Fruit fly (Drosophila melanogaster) whole organism, embryonic: ENCODE results near the gene Sec63.
A peak's percentile ranks its signal among the peaks of the same experiment; 100 is the strongest.

Experiments
- B-H2 ChIP-seq: fragments of 200-800 bp; sonication (Bioruptor generic); optimal IDR thresholded peaks from 2 replicates; lab custom pipeline; 2018; ENCODE audit warnings: missing biosample characterization, mild to moderate bottlenecking, missing genetic modification characterization
- BEAF-32 ChIP-seq: fragments of 200-800 bp; sonication (Bioruptor generic); optimal IDR thresholded peaks from 3 replicates; lab custom pipeline; 2017; ENCODE audit warnings: missing biosample characterization, missing genetic modification characterization, mild to moderate bottlenecking, moderate library complexity, missing genetic modification reagents
- CG10209 ChIP-seq: fragments of 200-800 bp; sonication (Bioruptor generic); optimal IDR thresholded peaks from 3 replicates; lab custom pipeline; 2017; ENCODE audit warnings: missing biosample characterization, mild to moderate bottlenecking, missing genetic modification characterization, missing genetic modification reagents
- CG11247 ChIP-seq: fragments of 200-800 bp; sonication (Bioruptor generic); IDR thresholded peaks from 2 replicates; pipeline ENCODE4 v1.3.6; 2022; ENCODE audit warnings: missing biosample characterization, missing genetic modification characterization
- CG11398 ChIP-seq: fragments of 200-800 bp; sonication (Bioruptor generic); optimal IDR thresholded peaks from 2 replicates; lab custom pipeline; 2016; ENCODE audit warnings: missing biosample characterization, missing genetic modification characterization
- CG1233 ChIP-seq: fragments of 200-800 bp; sonication (Bioruptor generic); optimal IDR thresholded peaks from 4 replicates; lab custom pipeline; 2018; ENCODE audit warnings: missing biosample characterization, mild to moderate bottlenecking, missing genetic modification characterization
- CG12769 ChIP-seq: fragments of 200-800 bp; sonication (Bioruptor generic); optimal IDR thresholded peaks from 2 replicates; lab custom pipeline; 2019; ENCODE audit warnings: missing biosample characterization, mild to moderate bottlenecking, missing genetic modification characterization, moderate library complexity
- CG15073 ChIP-seq: fragments of 200-800 bp; sonication (Bioruptor generic); optimal IDR thresholded peaks from 2 replicates; lab custom pipeline; 2016; ENCODE audit warnings: missing biosample characterization, missing genetic modification characterization
- CG1529 ChIP-seq: fragments of 200-800 bp; sonication (Bioruptor generic); optimal IDR thresholded peaks from 3 replicates; lab custom pipeline; 2018; ENCODE audit warnings: missing biosample characterization, missing genetic modification characterization
- CG16779 ChIP-seq: fragments of 200-800 bp; sonication (Bioruptor generic); IDR thresholded peaks from 2 replicates; pipeline ENCODE4 v1.3.6; 2022; ENCODE audit warnings: missing biosample characterization, missing genetic modification characterization
- CG16813 ChIP-seq: fragments of 200-800 bp; sonication (Bioruptor generic); IDR thresholded peaks from 3 replicates; pipeline ENCODE4 v1.3.6; 2022; ENCODE audit warnings: missing biosample characterization, missing genetic modification characterization; ENCODE audit not compliant: partially characterized antibody
- CG2129 ChIP-seq: fragments of 200-800 bp; sonication (Bioruptor generic); IDR thresholded peaks from 2 replicates; pipeline ENCODE4 v1.3.6; 2022; ENCODE audit warnings: missing biosample characterization, missing genetic modification characterization; ENCODE audit not compliant: partially characterized antibody
- CG2199 ChIP-seq: fragments of 200-800 bp; sonication (Bioruptor generic); IDR thresholded peaks from 3 replicates; pipeline ENCODE4 v1.3.6; 2022; ENCODE audit warnings: missing biosample characterization, missing genetic modification characterization
- CG2875 ChIP-seq: fragments of 200-800 bp; sonication (Bioruptor generic); optimal IDR thresholded peaks from 2 replicates; lab custom pipeline; 2017; ENCODE audit warnings: missing biosample characterization, mild to moderate bottlenecking, missing genetic modification characterization, missing genetic modification reagents
- CG4282 ChIP-seq: fragments of 200-800 bp; sonication (Bioruptor generic); optimal IDR thresholded peaks from 2 replicates; lab custom pipeline; 2016; ENCODE audit warnings: missing biosample characterization, missing genetic modification characterization
- CG4328 ChIP-seq: fragments of 200-800 bp; sonication (Bioruptor generic); optimal IDR thresholded peaks from 3 replicates; lab custom pipeline; 2017; ENCODE audit warnings: missing biosample characterization, missing genetic modification reagents, missing genetic modification characterization
- CG7987 ChIP-seq: fragments of 200-800 bp; sonication (Bioruptor generic); optimal IDR thresholded peaks from 2 replicates; lab custom pipeline; 2018; ENCODE audit warnings: missing biosample characterization, mild to moderate bottlenecking, missing genetic modification characterization, moderate library complexity
- CG8765 ChIP-seq: fragments of 200-800 bp; sonication (Bioruptor generic); IDR thresholded peaks from 2 replicates; pipeline ENCODE4 v1.3.6; 2022; ENCODE audit warnings: missing biosample characterization, missing genetic modification characterization
- CG8944 ChIP-seq: fragments of 200-800 bp; sonication (Bioruptor generic); optimal IDR thresholded peaks from 3 replicates; lab custom pipeline; 2016; ENCODE audit warnings: missing biosample characterization, missing genetic modification characterization
- D19A ChIP-seq: fragments of 200-800 bp; optimal IDR thresholded peaks from 3 replicates; lab custom pipeline; 2019; ENCODE audit warnings: missing biosample characterization, mild to moderate bottlenecking, missing genetic modification characterization, moderate library complexity
- Dek ChIP-seq: fragments of 200-800 bp; sonication (Bioruptor generic); optimal IDR thresholded peaks from 3 replicates; lab custom pipeline; 2019; ENCODE audit warnings: missing biosample characterization, mild to moderate bottlenecking, missing genetic modification characterization, moderate library complexity
- E2f1 ChIP-seq: fragments of 200-800 bp; sonication (Bioruptor generic); IDR thresholded peaks from 2 replicates; pipeline ENCODE4 v1.3.6; 2022; ENCODE audit warnings: missing biosample characterization, missing genetic modification characterization
- E2f2 ChIP-seq: fragments of 200-800 bp; sonication (Bioruptor generic); IDR thresholded peaks from 2 replicates; pipeline ENCODE4 v1.3.6; 2022; ENCODE audit warnings: missing biosample characterization, missing genetic modification characterization
- Ets97D ChIP-seq: fragments of 200-800 bp; sonication (Bioruptor generic); optimal IDR thresholded peaks from 3 replicates; lab custom pipeline; 2016; ENCODE audit warnings: missing biosample characterization, missing genetic modification characterization
- H15 ChIP-seq: fragments of 200-800 bp; sonication (Bioruptor generic); IDR thresholded peaks from 3 replicates; pipeline ENCODE4 v1.3.6; 2022; ENCODE audit warnings: missing biosample characterization, missing genetic modification characterization
- HLH3B ChIP-seq: fragments of 200-800 bp; sonication (Bioruptor generic); IDR thresholded peaks from 2 replicates; pipeline ENCODE4 v1.3.6; 2022; ENCODE audit warnings: missing biosample characterization, missing genetic modification characterization
- HLHmδ ChIP-seq: fragments of 200-800 bp; sonication (Bioruptor generic); optimal IDR thresholded peaks from 2 replicates; lab custom pipeline; 2018; ENCODE audit warnings: missing biosample characterization, mild to moderate bottlenecking, missing genetic modification characterization, moderate library complexity
- Hand ChIP-seq: fragments of 200-800 bp; sonication (Bioruptor generic); optimal IDR thresholded peaks from 2 replicates; lab custom pipeline; 2017; ENCODE audit warnings: mild to moderate bottlenecking, missing biosample characterization, missing genetic modification reagents, missing genetic modification characterization
- Hey ChIP-seq: fragments of 200-800 bp; sonication (Bioruptor generic); optimal IDR thresholded peaks from 3 replicates; lab custom pipeline; 2018; ENCODE audit warnings: missing biosample characterization, mild to moderate bottlenecking, missing genetic modification characterization
- MESR4 ChIP-seq: fragments of 200-800 bp; sonication (Bioruptor generic); optimal IDR thresholded peaks from 2 replicates; lab custom pipeline; 2018; ENCODE audit warnings: missing biosample characterization, mild to moderate bottlenecking, missing genetic modification characterization, moderate library complexity
- Optix ChIP-seq: fragments of 200-800 bp; sonication (Bioruptor generic); IDR thresholded peaks from 3 replicates; pipeline ENCODE4 v1.3.6; 2022; ENCODE audit warnings: missing biosample characterization, missing genetic modification characterization
- Vsx1 ChIP-seq: fragments of 200-800 bp; sonication (Bioruptor generic); optimal IDR thresholded peaks from 2 replicates; lab custom pipeline; 2017; ENCODE audit warnings: missing biosample characterization, mild to moderate bottlenecking, missing genetic modification characterization, missing genetic modification reagents
- Xrp1 ChIP-seq: fragments of 200-800 bp; sonication (Bioruptor generic); IDR thresholded peaks from 2 replicates; pipeline ENCODE4 v1.3.6; 2022; ENCODE audit warnings: missing biosample characterization, missing genetic modification characterization
- amos ChIP-seq: fragments of 200-800 bp; sonication (Bioruptor generic); IDR thresholded peaks from 2 replicates; pipeline ENCODE4 v1.3.6; 2022; ENCODE audit warnings: missing biosample characterization, missing genetic modification characterization; ENCODE audit not compliant: partially characterized antibody
- ase ChIP-seq: fragments of 200-800 bp; sonication (Bioruptor generic); IDR thresholded peaks from 3 replicates; pipeline ENCODE4 v1.3.6; 2022; ENCODE audit warnings: missing biosample characterization, missing genetic modification characterization
- bowl ChIP-seq: fragments of 200-800 bp; sonication (Bioruptor generic); IDR thresholded peaks from 2 replicates; pipeline ENCODE4 v1.3.6; 2022; ENCODE audit warnings: missing biosample characterization, missing genetic modification characterization
- bsh ChIP-seq, 2 experiments: fragments of 200-800 bp; sonication (Bioruptor generic); optimal IDR thresholded peaks; 2 replicates each; lab custom pipeline; 2017 to 2018; ENCODE audit warnings: mild to moderate bottlenecking in 2 of 2, missing biosample characterization in 2 of 2, missing genetic modification characterization in 2 of 2, moderate library complexity in 1 of 2
- chm ChIP-seq: fragments of 200-800 bp; sonication (Bioruptor generic); IDR thresholded peaks from 2 replicates; pipeline ENCODE4 v1.3.6; 2022; ENCODE audit warnings: missing biosample characterization, missing genetic modification characterization
- fd64A ChIP-seq: fragments of 200-800 bp; sonication (Bioruptor generic); optimal IDR thresholded peaks from 3 replicates; lab custom pipeline; 2018; ENCODE audit warnings: missing biosample characterization, mild to moderate bottlenecking, missing genetic modification characterization
- gce ChIP-seq: fragments of 200-800 bp; sonication (Bioruptor generic); IDR thresholded peaks from 3 replicates; pipeline ENCODE4 v1.3.6; 2022; ENCODE audit warnings: missing biosample characterization, missing genetic modification characterization
- gsb-n ChIP-seq: fragments of 200-800 bp; sonication (Bioruptor generic); optimal IDR thresholded peaks from 3 replicates; lab custom pipeline; 2018; ENCODE audit warnings: missing biosample characterization, mild to moderate bottlenecking, missing genetic modification characterization
- ham ChIP-seq: fragments of 200-800 bp; sonication (Bioruptor generic); IDR thresholded peaks from 2 replicates; pipeline ENCODE4 v1.3.6; 2022; ENCODE audit warnings: missing biosample characterization, missing genetic modification characterization
- mld ChIP-seq: fragments of 200-800 bp; sonication (Bioruptor generic); IDR thresholded peaks from 3 replicates; pipeline ENCODE4 v1.3.6; 2022; ENCODE audit warnings: missing biosample characterization, missing genetic modification characterization; ENCODE audit not compliant: partially characterized antibody
- onecut ChIP-seq: fragments of 200-800 bp; sonication (Bioruptor generic); IDR thresholded peaks from 2 replicates; pipeline ENCODE4 v1.3.6; 2022; ENCODE audit warnings: missing biosample characterization, missing genetic modification characterization
- schlank ChIP-seq: fragments of 200-800 bp; sonication (Bioruptor generic); optimal IDR thresholded peaks from 2 replicates; lab custom pipeline; 2018; ENCODE audit warnings: missing biosample characterization, mild to moderate bottlenecking, missing genetic modification characterization
- sqz ChIP-seq: fragments of 200-800 bp; sonication (Bioruptor generic); optimal IDR thresholded peaks from 3 replicates; lab custom pipeline; 2018; ENCODE audit warnings: missing biosample characterization, mild to moderate bottlenecking, missing genetic modification characterization
- trem ChIP-seq: fragments of 200-800 bp; optimal IDR thresholded peaks from 3 replicates; lab custom pipeline; 2019; ENCODE audit warnings: missing biosample characterization, mild to moderate bottlenecking, missing genetic modification characterization, moderate library complexity
- ttk ChIP-seq: fragments of 200-800 bp; sonication (Bioruptor generic); IDR thresholded peaks from 2 replicates; pipeline ENCODE4 v2.1.2; 2022; ENCODE audit warnings: missing biosample characterization, missing genetic modification characterization
- wek ChIP-seq: fragments of 200-800 bp; sonication (Bioruptor generic); optimal IDR thresholded peaks from 3 replicates; lab custom pipeline; 2018; ENCODE audit warnings: missing biosample characterization, mild to moderate bottlenecking, missing genetic modification characterization, moderate library complexity
- zf30C ChIP-seq: fragments of 200-800 bp; sonication (Bioruptor generic); optimal IDR thresholded peaks from 3 replicates; lab custom pipeline; 2018; ENCODE audit warnings: missing biosample characterization, mild to moderate bottlenecking, missing genetic modification characterization

Gene Sec63

dm6 chr3L:7359827-7360323 lies 486 bp upstream of the Sec63 start, which contains the start of gene pst (continued):
- TF ChIP-seq H15 (GFP tag; lab: Robert Waterston, UW) (0 out of 3 replicates have a peak, but pooled peaks have one; percentile 44), Vsx1 (GFP tag; lab: Kevin White, UChicago) (peak; percentile 64), CG8765 (GFP tag; lab: Robert Waterston, UW) (no peak), gce (GFP tag; lab: Robert Waterston, UW) (no peak; the same call in 2 of the 3 replicates), onecut (peak; percentile 9; the same call in 1 of the 2 replicates), HLHmδ (GFP tag; lab: Kevin White, UChicago) (peak; percentile 33), Xrp1 (GFP tag; lab: Robert Waterston, UW) (no peak), Ets97D (GFP tag; lab: Kevin White, UChicago) (peak; percentile 53), wek (GFP tag; lab: Kevin White, UChicago) (peak; percentile 96), CG1529 (GFP tag; lab: Kevin White, UChicago) (no peak), Dek (tag; lab: Kevin White, UChicago) (peak; percentile 35), CG2199 (GFP tag; lab: Robert Waterston, UW) (no peak), CG4282 (GFP tag; lab: Kevin White, UChicago) (peak; percentile 29), CG15073 (no peak), CG7987 (GFP tag; lab: Kevin White, UChicago) (peak; percentile 10), Hand (peak; percentile 46), CG16813 (GFP tag; lab: Robert Waterston, UW) (no peak), schlank (tag; lab: Kevin White, UChicago) (no peak), BEAF-32 (GFP tag; lab: Kevin White, UChicago) (no peak), CG1233 (no peak), CG8944 (GFP tag; lab: Kevin White, UChicago) (no peak), zf30C (GFP tag; lab: Kevin White, UChicago) (no peak), D19A (tag; lab: Kevin White, UChicago) (peak; percentile 14), trem (tag; lab: Kevin White, UChicago) (no peak), CG10209 (GFP tag; lab: Kevin White, UChicago) (no peak), CG16779 (GFP tag; lab: Robert Waterston, UW) (peak; percentile 52; the same call in 1 of the 2 replicates), ttk (GFP tag; lab: Robert Waterston, UW) (no peak), E2f1 (peak; percentile 39; the same call in 1 of the 2 replicates), amos (GFP tag; lab: Robert Waterston, UW) (peak; percentile 40; the same call in 1 of the 2 replicates), Hey (tag; lab: Kevin White, UChicago) (no peak), bowl (GFP tag; lab: Robert Waterston, UW) (peak; percentile 53; the same call in 1 of the 2 replicates), CG11398 (GFP tag; lab: Kevin White, UChicago) (peak; percentile 27), fd64A (GFP tag; lab: Kevin White, UChicago) (no peak), Optix (no peak; the same call in 2 of the 3 replicates), CG4328 (GFP tag; lab: Kevin White, UChicago) (no peak), HLH3B (no peak), gsb-n (tag; lab: Kevin White, UChicago) (no peak), chm (peak; percentile 81), sqz (GFP tag; lab: Kevin White, UChicago) (no peak), CG12769 (tag; lab: Kevin White, UChicago) (peak; percentile 74), E2f2 (GFP tag; lab: Robert Waterston, UW) (peak; percentile 52; the same call in 1 of the 2 replicates), CG2875 (GFP tag; lab: Kevin White, UChicago) (no peak), ham (GFP tag; lab: Robert Waterston, UW) (no peak), mld (0 out of 3 replicates have a peak, but pooled peaks have one; percentile 35), CG2129 (GFP tag; lab: Robert Waterston, UW) (no peak), B-H2 (GFP tag; lab: Kevin White, UChicago) (peak; percentile 46), CG11247 (GFP tag; lab: Robert Waterston, UW) (peak; percentile 29; the same call in 1 of the 2 replicates), MESR4 (GFP tag; lab: Kevin White, UChicago) (peak; percentile 33), bsh (GFP tag; optimal IDR thresholded peaks at IDR 0.05; lab: Kevin White, UChicago) (no peak), ase (GFP tag; lab: Robert Waterston, UW) (no peak)
